Worm (Caenorhabditis elegans): ENCODE data around the gene str-28.

DNA sequence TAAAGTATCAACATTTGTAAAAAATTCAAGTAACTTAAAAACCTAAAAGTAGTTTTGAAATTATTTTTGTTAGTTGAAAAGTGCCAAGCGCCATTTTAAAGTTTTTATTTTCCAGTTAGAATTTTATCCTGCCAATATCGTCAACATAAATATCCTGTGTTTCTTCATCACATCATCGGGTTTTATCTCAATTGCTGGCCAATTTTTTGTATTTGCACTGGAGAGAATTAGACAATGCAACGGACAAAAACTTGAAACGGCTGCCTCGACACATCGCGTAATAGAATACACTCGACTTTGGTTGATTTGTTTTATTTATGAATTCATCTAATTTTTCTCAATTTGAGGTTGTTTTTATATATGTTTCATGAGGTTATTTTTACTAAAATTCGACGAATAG, 17.7 kb downstream of the str-28 start, which contains the start of gene F25E5.2:
- TF ChIP-seq B0310.2 (tag; optimal IDR thresholded peaks at IDR 0.05), result no peak
- no peak for TF ChIP-seq ceh-13 (GFP tag; optimal IDR thresholded peaks at IDR 0.05)
- no peak for TF ChIP-seq ama-1 (optimal IDR thresholded peaks at IDR 0.05)
- TF ChIP-seq tbx-37 (GFP tag; conservative IDR thresholded peaks at IDR 0.05), result no peak
- TF ChIP-seq hnd-1 (tag; optimal IDR thresholded peaks at IDR 0.05), result no peak
- no peak for TF ChIP-seq tbx-11 (GFP tag; IDR thresholded peaks at IDR 0.05)
- no peak for TF ChIP-seq sea-1 (GFP tag; conservative IDR thresholded peaks at IDR 0.05)
- TF ChIP-seq pes-1 (GFP tag; IDR thresholded peaks at IDR 0.05), result no peak
- TF ChIP-seq ets-7 (tag; optimal IDR thresholded peaks at IDR 0.05), result no peak
- TF ChIP-seq ceh-36 (tag; optimal IDR thresholded peaks at IDR 0.05), result no peak
- no peak for TF ChIP-seq aly-1 (tag; optimal IDR thresholded peaks at IDR 0.05)
- no peak for TF ChIP-seq hmg-4 (GFP tag; optimal IDR thresholded peaks at IDR 0.05)

Data from whole organism, early embryonic.